Worm (Caenorhabditis elegans) whole organism, mixed stage, embryonic: ENCODE measurements around the gene jmjd-1.1.

Experiments used
- M03D4.4 ChIP-seq: sonication (generic microtip); optimal IDR thresholded peaks from 2 replicates; lab custom pipeline; 2017; ENCODE audit warnings: mild to moderate bottlenecking, missing genetic modification characterization, missing compliant biosample characterization
- bed-3 ChIP-seq: fragments of 200-800 bp; sonication (Bioruptor generic); optimal IDR thresholded peaks from 3 replicates; lab custom pipeline; 2018; ENCODE audit warnings: mild to moderate bottlenecking, missing genetic modification characterization, moderate library complexity, missing compliant biosample characterization
- hlh-1 ChIP-seq: fragments of 150-350 bp; optimal IDR thresholded peaks from 2 replicates; lab custom pipeline; 2014; ENCODE audit warnings: missing biosample characterization, missing genetic modification reagents, missing genetic modification characterization
- lin-13 ChIP-seq: fragments of 150-350 bp; optimal IDR thresholded peaks from 2 replicates; lab custom pipeline; 2014; ENCODE audit warnings: missing biosample characterization, missing genetic modification characterization
- nhr-12 ChIP-seq: fragments of 150-350 bp; optimal IDR thresholded peaks from 2 replicates; lab custom pipeline; 2014; ENCODE audit warnings: missing biosample characterization, missing genetic modification characterization
- pha-4 ChIP-seq: fragments of 150-350 bp; optimal IDR thresholded peaks from 2 replicates; lab custom pipeline; 2018; ENCODE audit warnings: missing biosample characterization, missing genetic modification reagents, missing genetic modification characterization
- snpc-4 ChIP-seq: fragments of 150-350 bp; optimal IDR thresholded peaks from 2 replicates; lab custom pipeline; 2014; ENCODE audit warnings: missing biosample characterization, missing genetic modification characterization
- unc-62 ChIP-seq: fragments of 150-350 bp; optimal IDR thresholded peaks from 2 replicates; lab custom pipeline; 2014; ENCODE audit warnings: missing biosample characterization, missing genetic modification reagents, missing genetic modification characterization

ce11 chrII:11838353-11838752 is 32.0 kb downstream of the jmjd-1.1 start:
- TF ChIP-seq pha-4 (tag; lab: Kevin White, UChicago) (no peak), M03D4.4 (no peak), hlh-1 (tag; lab: Kevin White, UChicago) (no peak), unc-62 (GFP tag; lab: Kevin White, UChicago) (no peak), nhr-12 (tag; lab: Kevin White, UChicago) (no peak), bed-3 (no peak), snpc-4 (tag; lab: Kevin White, UChicago) (no peak), lin-13 (tag; lab: Kevin White, UChicago) (no peak)
